Fruit fly (Drosophila melanogaster) whole organism, embryonic: Measurements from ENCODE around the gene Mer.
A peak's percentile ranks its signal among the peaks of the same experiment; 100 is the strongest.

ENCODE experiments used
- Abd-B ChIP-seq: fragments of 200-800 bp; sonication (Bioruptor generic); optimal IDR thresholded peaks from 2 replicates; lab custom pipeline; 2018; ENCODE audit warnings: missing biosample characterization, mild to moderate bottlenecking, missing genetic modification characterization, moderate library complexity
- Atf-2 ChIP-seq: fragments of 200-800 bp; sonication (Bioruptor generic); optimal IDR thresholded peaks from 2 replicates; lab custom pipeline; 2016; ENCODE audit warnings: missing biosample characterization, missing genetic modification characterization
- B-H2 ChIP-seq: fragments of 200-800 bp; sonication (Bioruptor generic); optimal IDR thresholded peaks from 2 replicates; lab custom pipeline; 2018; ENCODE audit warnings: missing biosample characterization, mild to moderate bottlenecking, missing genetic modification characterization
- CG10979 ChIP-seq: fragments of 200-800 bp; sonication (Bioruptor generic); optimal IDR thresholded peaks from 2 replicates; lab custom pipeline; 2018; ENCODE audit warnings: missing biosample characterization, mild to moderate bottlenecking, missing genetic modification characterization, moderate library complexity
- CG12104 ChIP-seq: fragments of 200-800 bp; sonication (Bioruptor generic); optimal IDR thresholded peaks from 3 replicates; lab custom pipeline; 2016; ENCODE audit warnings: missing biosample characterization, missing genetic modification characterization
- CG15073 ChIP-seq: fragments of 200-800 bp; sonication (Bioruptor generic); optimal IDR thresholded peaks from 2 replicates; lab custom pipeline; 2016; ENCODE audit warnings: missing biosample characterization, missing genetic modification characterization
- CG17186 ChIP-seq: fragments of 200-800 bp; sonication (Bioruptor generic); optimal IDR thresholded peaks from 3 replicates; lab custom pipeline; 2017; ENCODE audit warnings: missing biosample characterization, missing genetic modification reagents, missing genetic modification characterization
- CG4424 ChIP-seq: fragments of 200-800 bp; sonication (Bioruptor generic); optimal IDR thresholded peaks from 3 replicates; lab custom pipeline; 2016; ENCODE audit warnings: missing biosample characterization, missing genetic modification characterization
- CG4617 ChIP-seq: fragments of 200-800 bp; sonication (Bioruptor generic); optimal IDR thresholded peaks from 3 replicates; lab custom pipeline; 2016; ENCODE audit warnings: missing biosample characterization, missing genetic modification characterization, borderline replicate concordance
- CG7745 ChIP-seq: fragments of 200-800 bp; sonication (Bioruptor generic); optimal IDR thresholded peaks from 2 replicates; lab custom pipeline; 2018; ENCODE audit warnings: missing biosample characterization, mild to moderate bottlenecking, missing genetic modification characterization, moderate library complexity
- CG7987 ChIP-seq: fragments of 200-800 bp; sonication (Bioruptor generic); optimal IDR thresholded peaks from 2 replicates; lab custom pipeline; 2018; ENCODE audit warnings: missing biosample characterization, mild to moderate bottlenecking, missing genetic modification characterization, moderate library complexity
- CG8290 ChIP-seq, 3 experiments: fragments of 200-800 bp; sonication (Bioruptor generic); optimal IDR thresholded peaks; 2 replicates each; lab custom pipeline; 2016 to 2019; ENCODE audit warnings: missing biosample characterization in 3 of 3, missing genetic modification characterization in 3 of 3, mild to moderate bottlenecking in 2 of 3, moderate library complexity in 1 of 3
- CG8765 ChIP-seq: fragments of 200-800 bp; sonication (Bioruptor generic); IDR thresholded peaks from 2 replicates; pipeline ENCODE4 v1.3.6; 2022; ENCODE audit warnings: missing biosample characterization, missing genetic modification characterization
- D19B ChIP-seq: fragments of 200-800 bp; sonication (Bioruptor generic); optimal IDR thresholded peaks from 2 replicates; lab custom pipeline; 2017; ENCODE audit warnings: missing biosample characterization, mild to moderate bottlenecking, missing genetic modification characterization
- Dad ChIP-seq: fragments of 200-800 bp; sonication (Bioruptor generic); optimal IDR thresholded peaks from 3 replicates; lab custom pipeline; 2016; ENCODE audit warnings: missing biosample characterization, missing genetic modification characterization
- Eip74EF ChIP-seq, 2 experiments: fragments of 200-800 bp in 1 of 2; fragments of >200 bp in 1 of 2; sonication (Bioruptor generic) in 1 of 2; optimal IDR thresholded peaks; 2 replicates each; lab custom pipeline; 2017 to 2019; ENCODE audit warnings: missing biosample characterization in 2 of 2, missing genetic modification characterization in 2 of 2, mild to moderate bottlenecking in 1 of 2, moderate library complexity in 1 of 2
- Lim3 ChIP-seq: fragments of 200-800 bp; sonication (Bioruptor generic); IDR thresholded peaks from 2 replicates; pipeline ENCODE4 v1.3.6; 2022; ENCODE audit warnings: missing biosample characterization, missing genetic modification characterization
- Med ChIP-seq: fragments of 200-800 bp; sonication (Bioruptor generic); peaks from one replicate; lab custom pipeline; 2016; ENCODE audit warnings: missing biosample characterization, missing genetic modification characterization, mild to moderate bottlenecking, inconsistent platforms, moderate library complexity
- Nf-YC ChIP-seq: fragments of 200-800 bp; optimal IDR thresholded peaks from 3 replicates; lab custom pipeline; 2019; ENCODE audit warnings: missing biosample characterization, mild to moderate bottlenecking, missing genetic modification characterization, moderate library complexity
- Rfx ChIP-seq: fragments of 200-800 bp; sonication (Bioruptor generic); IDR thresholded peaks from 2 replicates; pipeline ENCODE4 v1.3.6; 2022; ENCODE audit warnings: missing biosample characterization, missing genetic modification characterization
- Sin3A ChIP-seq: fragments of >200 bp; optimal IDR thresholded peaks from 2 replicates; lab custom pipeline; 2018
- amos ChIP-seq: fragments of 200-800 bp; sonication (Bioruptor generic); IDR thresholded peaks from 2 replicates; pipeline ENCODE4 v1.3.6; 2022; ENCODE audit warnings: missing biosample characterization, missing genetic modification characterization; ENCODE audit not compliant: partially characterized antibody
- bigmax ChIP-seq: fragments of 200-800 bp; sonication (Bioruptor generic); optimal IDR thresholded peaks from 2 replicates; lab custom pipeline; 2018; ENCODE audit warnings: missing biosample characterization, mild to moderate bottlenecking, missing genetic modification characterization
- chif ChIP-seq, 2 experiments: fragments of 200-800 bp; sonication (Bioruptor generic); optimal IDR thresholded peaks; 3 replicates each; lab custom pipeline; 2016; ENCODE audit warnings: missing biosample characterization in 2 of 2, missing genetic modification characterization in 2 of 2
- chm ChIP-seq: fragments of 200-800 bp; sonication (Bioruptor generic); IDR thresholded peaks from 2 replicates; pipeline ENCODE4 v1.3.6; 2022; ENCODE audit warnings: missing biosample characterization, missing genetic modification characterization
- crp ChIP-seq, 2 experiments: fragments of 200-800 bp; sonication (Bioruptor generic); optimal IDR thresholded peaks; 2 replicates in 1 of 2; 3 replicates in 1 of 2; lab custom pipeline; 2017; ENCODE audit warnings: missing biosample characterization in 2 of 2, missing genetic modification characterization in 2 of 2, mild to moderate bottlenecking in 1 of 2, moderate library complexity in 1 of 2
- fu2 ChIP-seq: fragments of 200-800 bp; sonication (Bioruptor generic); optimal IDR thresholded peaks from 2 replicates; lab custom pipeline; 2016; ENCODE audit warnings: missing biosample characterization, missing genetic modification characterization
- gfzf ChIP-seq: fragments of 200-800 bp; sonication (Bioruptor generic); optimal IDR thresholded peaks from 2 replicates; lab custom pipeline; 2016; ENCODE audit warnings: missing biosample characterization, mild to moderate bottlenecking, missing genetic modification characterization, moderate library complexity
- grau ChIP-seq: fragments of 200-800 bp; optimal IDR thresholded peaks from 3 replicates; lab custom pipeline; 2019; ENCODE audit warnings: missing biosample characterization, mild to moderate bottlenecking, missing genetic modification characterization, moderate library complexity
- insv ChIP-seq, 2 experiments: fragments of 200-800 bp; sonication (Bioruptor generic); optimal IDR thresholded peaks; 3 replicates each; lab custom pipeline; 2016 to 2018; ENCODE audit warnings: missing biosample characterization in 2 of 2, missing genetic modification characterization in 2 of 2
- jing ChIP-seq: fragments of 200-800 bp; sonication (Bioruptor generic); optimal IDR thresholded peaks from 2 replicates; lab custom pipeline; 2018; ENCODE audit warnings: missing biosample characterization, mild to moderate bottlenecking, missing genetic modification characterization
- kah ChIP-seq: fragments of 200-800 bp; sonication (Bioruptor generic); optimal IDR thresholded peaks from 2 replicates; lab custom pipeline; 2018; ENCODE audit warnings: missing biosample characterization, mild to moderate bottlenecking, missing genetic modification characterization
- lab ChIP-seq: fragments of 200-800 bp; sonication (Bioruptor generic); optimal IDR thresholded peaks from 3 replicates; lab custom pipeline; 2017; ENCODE audit warnings: missing biosample characterization, missing genetic modification characterization, mild to moderate bottlenecking, moderate library complexity, missing genetic modification reagents
- mirr ChIP-seq: fragments of 200-800 bp; sonication (Bioruptor generic); optimal IDR thresholded peaks from 3 replicates; lab custom pipeline; 2018; ENCODE audit warnings: missing biosample characterization, mild to moderate bottlenecking, missing genetic modification characterization
- nmo ChIP-seq: fragments of 200-800 bp; sonication (Bioruptor generic); optimal IDR thresholded peaks from 2 replicates; lab custom pipeline; 2018; ENCODE audit warnings: missing biosample characterization, mild to moderate bottlenecking, missing genetic modification characterization, moderate library complexity
- oc ChIP-seq: fragments of 200-800 bp; sonication (Bioruptor generic); optimal IDR thresholded peaks from 2 replicates; lab custom pipeline; 2018; ENCODE audit warnings: missing biosample characterization, mild to moderate bottlenecking, missing genetic modification characterization, moderate library complexity
- sd ChIP-seq: fragments of 200-800 bp; sonication (Bioruptor generic); optimal IDR thresholded peaks from 3 replicates; lab custom pipeline; 2018; ENCODE audit warnings: missing biosample characterization, mild to moderate bottlenecking, missing genetic modification characterization, moderate library complexity
- sim ChIP-seq: fragments of 200-800 bp; sonication (Bioruptor generic); IDR thresholded peaks from 2 replicates; pipeline ENCODE4 v1.3.6; 2022; ENCODE audit warnings: missing biosample characterization, missing genetic modification characterization
- sisA ChIP-seq: fragments of 200-800 bp; sonication (Bioruptor generic); IDR thresholded peaks from 2 replicates; pipeline ENCODE4 v1.3.6; 2022; ENCODE audit warnings: missing biosample characterization, missing genetic modification characterization
- slbo ChIP-seq: fragments of 200-800 bp; sonication (Bioruptor generic); IDR thresholded peaks from 2 replicates; pipeline ENCODE4 v1.3.6; 2022; ENCODE audit warnings: missing biosample characterization, missing genetic modification characterization
- tap ChIP-seq: fragments of 200-800 bp; optimal IDR thresholded peaks from 3 replicates; lab custom pipeline; 2019; ENCODE audit warnings: missing biosample characterization, mild to moderate bottlenecking, missing genetic modification characterization, moderate library complexity
- tgo ChIP-seq: fragments of 200-800 bp; sonication (Bioruptor generic); IDR thresholded peaks from 3 replicates; pipeline ENCODE4 v1.3.6; 2022; ENCODE audit warnings: missing biosample characterization, missing genetic modification characterization
- toy ChIP-seq: fragments of 200-800 bp; sonication (Bioruptor generic); IDR thresholded peaks from 2 replicates; pipeline ENCODE4 v1.3.6; 2022; ENCODE audit warnings: missing biosample characterization, missing genetic modification characterization
- trem ChIP-seq: fragments of 200-800 bp; optimal IDR thresholded peaks from 3 replicates; lab custom pipeline; 2019; ENCODE audit warnings: missing biosample characterization, mild to moderate bottlenecking, missing genetic modification characterization, moderate library complexity
- vnd ChIP-seq: fragments of 200-800 bp; sonication (Bioruptor generic); IDR thresholded peaks from 3 replicates; pipeline ENCODE4 v1.3.6; 2022; ENCODE audit warnings: missing biosample characterization, missing genetic modification characterization; ENCODE audit not compliant: partially characterized antibody
- zf30C ChIP-seq: fragments of 200-800 bp; sonication (Bioruptor generic); optimal IDR thresholded peaks from 3 replicates; lab custom pipeline; 2018; ENCODE audit warnings: missing biosample characterization, mild to moderate bottlenecking, missing genetic modification characterization
- zfh1 ChIP-seq: fragments of 200-800 bp; sonication (Bioruptor generic); IDR thresholded peaks from 3 replicates; pipeline ENCODE4 v1.3.6; 2022; ENCODE audit warnings: missing biosample characterization, missing genetic modification characterization
- zfh2 ChIP-seq: fragments of 200-800 bp; sonication (Bioruptor generic); optimal IDR thresholded peaks from 2 replicates; lab custom pipeline; 2016; ENCODE audit warnings: missing biosample characterization, missing genetic modification characterization

The Mer gene

dm6 chrX:19642819-19643504 is 50.3 kb downstream of the Mer start, which contains the start of the genes CG12237 and Sec61gamma (continued):
- TF ChIP-seq CG4617 (GFP tag; lab: Kevin White, UChicago): peak; percentile 32
- TF ChIP-seq Dad (GFP tag; lab: Kevin White, UChicago): peak; percentile 24
- TF ChIP-seq grau: peak; percentile 28
- peak in 1 of 2 experiments; percentile 89 for TF ChIP-seq insv (GFP tag; optimal IDR thresholded peaks at IDR 0.05; lab: Kevin White, UChicago)
- no peak for TF ChIP-seq tap (tag; lab: Kevin White, UChicago)
- TF ChIP-seq toy (GFP tag; lab: Robert Waterston, UW): no peak
- TF ChIP-seq fu2 (GFP tag; lab: Kevin White, UChicago): no peak
- no peak for TF ChIP-seq sim
- peak; percentile 50; the same call in 1 of the 2 replicates for TF ChIP-seq amos (GFP tag; lab: Robert Waterston, UW)
- no peak for TF ChIP-seq oc (tag; lab: Kevin White, UChicago)
- TF ChIP-seq CG10979 (tag; lab: Kevin White, UChicago): no peak
- TF ChIP-seq nmo (GFP tag; lab: Kevin White, UChicago): peak; percentile 33
- no peak for TF ChIP-seq D19B (GFP tag; lab: Kevin White, UChicago)
- TF ChIP-seq Sin3A (lab: Kevin White, UChicago): peak; percentile 16
- no peak for TF ChIP-seq Eip74EF (GFP tag; optimal IDR thresholded peaks at IDR 0.05; lab: Kevin White, UChicago)
- TF ChIP-seq bigmax (GFP tag; lab: Kevin White, UChicago): no peak
- TF ChIP-seq CG4424 (GFP tag; lab: Kevin White, UChicago): no peak
- TF ChIP-seq zfh2: peak; percentile 37
- TF ChIP-seq CG8290 (GFP tag; optimal IDR thresholded peaks at IDR 0.05; lab: Kevin White, UChicago): peak; percentile 7
- TF ChIP-seq CG8290 (tag; optimal IDR thresholded peaks at IDR 0.05; lab: Kevin White, UChicago): peak in 1 of 2 experiments; percentile 78
- peak; percentile 88 for TF ChIP-seq Med (GFP tag; lab: Kevin White, UChicago)
- TF ChIP-seq zf30C: no peak
- peak; percentile 26 for TF ChIP-seq mirr (GFP tag; lab: Kevin White, UChicago)
- no peak for TF ChIP-seq lab (GFP tag; lab: Kevin White, UChicago)
- TF ChIP-seq gfzf: peak; percentile 39
- peak; percentile 29 for TF ChIP-seq CG17186 (GFP tag; lab: Kevin White, UChicago)
- peak in 1 of 2 experiments; percentile 36 for TF ChIP-seq crp (GFP tag; optimal IDR thresholded peaks at IDR 0.05; lab: Kevin White, UChicago)
- no peak for TF ChIP-seq CG12104 (GFP tag; lab: Kevin White, UChicago)
- TF ChIP-seq CG7987 (GFP tag; lab: Kevin White, UChicago): peak; percentile 64
- TF ChIP-seq chif (GFP tag; optimal IDR thresholded peaks at IDR 0.05; lab: Kevin White, UChicago): peak in 1 of 2 experiments; percentile 11
- TF ChIP-seq trem: peak; percentile 30
- TF ChIP-seq CG7745 (tag; lab: Kevin White, UChicago): no peak
- no peak for TF ChIP-seq Atf-2 (GFP tag; lab: Kevin White, UChicago)
- TF ChIP-seq Nf-YC (tag; lab: Kevin White, UChicago): peak; percentile 39
- peak; percentile 33; the same call in 1 of the 3 replicates for TF ChIP-seq zfh1 (GFP tag; lab: Robert Waterston, UW)
- TF ChIP-seq sisA (GFP tag; lab: Robert Waterston, UW): 0 out of 2 replicates have a peak, but pooled peaks have one; percentile 12
- TF ChIP-seq B-H2: peak; percentile 44
- peak; percentile 84 for TF ChIP-seq sd
- TF ChIP-seq CG15073 (GFP tag; lab: Kevin White, UChicago): no peak
- peak; percentile 72 for TF ChIP-seq Rfx (GFP tag; lab: Robert Waterston, UW)
- TF ChIP-seq tgo: no peak
- no peak for TF ChIP-seq vnd
- TF ChIP-seq Abd-B: no peak
- TF ChIP-seq jing: no peak
- TF ChIP-seq Lim3: no peak
- TF ChIP-seq CG8765 (GFP tag; lab: Robert Waterston, UW): no peak
- no peak for TF ChIP-seq kah (GFP tag; lab: Kevin White, UChicago)
- TF ChIP-seq slbo (GFP tag; lab: Robert Waterston, UW): peak; percentile 58
- TF ChIP-seq chm (GFP tag; lab: Robert Waterston, UW): peak; percentile 41; the same call in 1 of the 2 replicates
